Fruit fly (Drosophila melanogaster) S2 (cell line): ENCODE measurements around the gene LSm3.

Source experiments
- CG8478 ChIP-seq: fragments of >200 bp; optimal IDR thresholded peaks from 2 replicates; lab custom pipeline; 2018
- CTCF ChIP-seq, 2 experiments: fragments of >200 bp; optimal IDR thresholded peaks; 2 replicates each; lab custom pipeline; 2018

DNA sequence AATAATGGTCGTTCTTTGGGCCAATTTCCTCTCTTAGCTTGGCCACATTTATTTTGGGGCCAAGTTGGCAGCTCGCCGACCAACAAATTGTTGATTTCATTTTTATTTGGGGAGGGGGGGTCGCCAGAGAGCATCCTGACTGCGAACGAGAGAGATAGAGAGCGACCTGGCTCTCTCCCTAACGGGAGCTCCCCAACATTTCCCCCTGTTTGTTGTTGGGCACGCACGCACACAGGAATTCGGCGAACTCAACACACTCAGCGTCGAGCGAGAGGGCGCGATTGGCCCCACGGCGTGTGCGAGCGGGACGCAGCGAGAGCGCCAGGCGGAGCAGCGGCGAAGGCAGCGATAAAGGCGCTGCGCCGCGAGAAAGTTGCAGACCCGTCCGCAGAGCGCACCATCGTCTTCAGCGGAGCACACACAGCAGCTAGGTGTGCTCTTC lies 33.3 kb upstream of the LSm3 start, which contains the start of gene CG31140:
- TF ChIP-seq CG8478 (lab: Kevin White, UChicago): no peak
- TF ChIP-seq CTCF (optimal IDR thresholded peaks at IDR 0.05; lab: Kevin White, UChicago): no peak
